Worm (Caenorhabditis elegans) whole organism, late embryonic: ENCODE results near the gene mms-19.

Source experiments
- C08G9.2 ChIP-seq: sonication (generic microtip); optimal IDR thresholded peaks from 2 replicates; lab custom pipeline; 2016; ENCODE audit warnings: mild to moderate bottlenecking, missing genetic modification characterization, moderate library complexity, missing compliant biosample characterization
- K09A11.1 ChIP-seq: sonication (generic microtip); optimal IDR thresholded peaks from 2 replicates; lab custom pipeline; 2017; ENCODE audit warnings: antibody characterized with exemption, mild to moderate bottlenecking, missing genetic modification characterization, missing compliant biosample characterization; ENCODE audit not compliant: insufficient read depth
- T23F11.4 ChIP-seq: fragments of 200-800 bp; sonication (Bioruptor generic); optimal IDR thresholded peaks from 2 replicates; lab custom pipeline; 2018; ENCODE audit warnings: mild to moderate bottlenecking, missing genetic modification characterization, missing compliant biosample characterization
- Y22D7AL.16 ChIP-seq: sonication (generic microtip); optimal IDR thresholded peaks from 2 replicates; lab custom pipeline; 2016; ENCODE audit warnings: missing genetic modification characterization, missing compliant biosample characterization
- ceh-19 ChIP-seq: fragments of 200-800 bp; sonication (Bioruptor generic); optimal IDR thresholded peaks from 2 replicates; lab custom pipeline; 2018; ENCODE audit warnings: mild to moderate bottlenecking, missing genetic modification characterization, missing compliant biosample characterization
- ceh-2 ChIP-seq: sonication (generic microtip); optimal IDR thresholded peaks from 2 replicates; lab custom pipeline; 2016; ENCODE audit warnings: missing genotype, missing genetic modification characterization, missing compliant biosample characterization
- ceh-22 ChIP-seq: sonication (generic microtip); optimal IDR thresholded peaks from 2 replicates; lab custom pipeline; 2017; ENCODE audit warnings: missing biosample characterization, missing genetic modification characterization
- ceh-30 ChIP-seq: fragments of 150-350 bp; optimal IDR thresholded peaks from 2 replicates; lab custom pipeline; 2014; ENCODE audit warnings: missing biosample characterization, missing genetic modification characterization
- ceh-45 ChIP-seq: fragments of 200-800 bp; sonication (Bioruptor generic); IDR thresholded peaks from 2 replicates; pipeline ENCODE4 v1.3.6; 2022; ENCODE audit warnings: missing genetic modification reagents, missing genetic modification characterization, missing compliant biosample characterization
- ceh-6 ChIP-seq: fragments of 200-800 bp; sonication (Bioruptor generic); optimal IDR thresholded peaks from 2 replicates; lab custom pipeline; 2018; ENCODE audit warnings: mild to moderate bottlenecking, missing genetic modification characterization, missing compliant biosample characterization
- che-1 ChIP-seq: sonication (generic microtip); optimal IDR thresholded peaks from 2 replicates; lab custom pipeline; 2016; ENCODE audit warnings: mild to moderate bottlenecking, missing genetic modification characterization, missing compliant biosample characterization
- dmd-4 ChIP-seq: sonication (generic microtip); optimal IDR thresholded peaks from 2 replicates; lab custom pipeline; 2016; ENCODE audit warnings: borderline replicate concordance, missing genetic modification characterization, missing compliant biosample characterization
- ets-4 ChIP-seq: sonication (generic microtip); optimal IDR thresholded peaks from 2 replicates; lab custom pipeline; 2016; ENCODE audit warnings: missing genetic modification characterization, missing compliant biosample characterization
- fax-1 ChIP-seq: sonication (generic microtip); optimal IDR thresholded peaks from 2 replicates; lab custom pipeline; 2016; ENCODE audit warnings: missing genotype, missing genetic modification characterization, missing compliant biosample characterization
- fkh-10 ChIP-seq: fragments of 150-350 bp; optimal IDR thresholded peaks from 2 replicates; lab custom pipeline; 2014; ENCODE audit warnings: missing biosample characterization, missing genetic modification reagents, missing genetic modification characterization
- gmeb-2 ChIP-seq: sonication (generic microtip); optimal IDR thresholded peaks from 2 replicates; lab custom pipeline; 2016; ENCODE audit warnings: missing genetic modification characterization, inconsistent platforms, missing compliant biosample characterization
- hlh-30 ChIP-seq: sonication (generic microtip); optimal IDR thresholded peaks from 2 replicates; lab custom pipeline; 2017; ENCODE audit warnings: antibody characterized with exemption, missing genetic modification characterization, missing compliant biosample characterization; ENCODE audit not compliant: insufficient read depth
- hlh-6 ChIP-seq: sonication (generic microtip); optimal IDR thresholded peaks from 2 replicates; lab custom pipeline; 2016; ENCODE audit warnings: missing genotype, missing genetic modification characterization, missing compliant biosample characterization
- hlh-8 ChIP-seq: sonication (generic microtip); optimal IDR thresholded peaks from 2 replicates; lab custom pipeline; 2016; ENCODE audit warnings: missing genotype, missing genetic modification characterization, missing compliant biosample characterization
- lim-6 ChIP-seq: sonication (generic microtip); optimal IDR thresholded peaks from 2 replicates; lab custom pipeline; 2016; ENCODE audit warnings: missing genetic modification characterization, missing compliant biosample characterization
- madf-2 ChIP-seq: sonication (generic microtip); optimal IDR thresholded peaks from 2 replicates; lab custom pipeline; 2017; ENCODE audit warnings: missing genetic modification characterization, missing compliant biosample characterization
- nfya-1 ChIP-seq: sonication (generic microtip); optimal IDR thresholded peaks from 2 replicates; lab custom pipeline; 2017; ENCODE audit warnings: missing genetic modification characterization, mild to moderate bottlenecking, missing compliant biosample characterization, antibody characterized with exemption, moderate library complexity
- nhr-232 ChIP-seq: sonication (generic microtip); optimal IDR thresholded peaks from 2 replicates; lab custom pipeline; 2016; ENCODE audit warnings: missing genetic modification characterization, missing compliant biosample characterization
- npax-4 ChIP-seq: sonication (generic microtip); optimal IDR thresholded peaks from 2 replicates; lab custom pipeline; 2016; ENCODE audit warnings: missing genetic modification characterization, missing compliant biosample characterization
- odd-2 ChIP-seq: sonication (generic microtip); optimal IDR thresholded peaks from 2 replicates; lab custom pipeline; 2017; ENCODE audit warnings: antibody characterized with exemption, mild to moderate bottlenecking, missing genetic modification characterization, missing compliant biosample characterization
- pag-3 ChIP-seq: sonication (generic microtip); optimal IDR thresholded peaks from 2 replicates; lab custom pipeline; 2016; ENCODE audit warnings: missing compliant biosample characterization, missing genetic modification characterization, borderline replicate concordance
- pax-1 ChIP-seq: fragments of 150-350 bp; optimal IDR thresholded peaks from 2 replicates; lab custom pipeline; 2014; ENCODE audit warnings: missing biosample characterization, missing genetic modification characterization
- pqm-1 ChIP-seq: sonication (generic microtip); optimal IDR thresholded peaks from 2 replicates; lab custom pipeline; 2016; ENCODE audit warnings: missing genetic modification characterization, missing compliant biosample characterization
- pros-1 ChIP-seq: fragments of 150-350 bp; optimal IDR thresholded peaks from 2 replicates; lab custom pipeline; 2014; ENCODE audit warnings: missing biosample characterization, missing genetic modification reagents, missing genetic modification characterization
- ref-2 ChIP-seq: sonication (generic microtip); optimal IDR thresholded peaks from 2 replicates; lab custom pipeline; 2016; ENCODE audit warnings: missing genetic modification characterization, missing compliant biosample characterization
- sox-2 ChIP-seq: fragments of 200-800 bp; sonication (Bioruptor generic); IDR thresholded peaks from 2 replicates; pipeline ENCODE4 v1.3.6; 2022; ENCODE audit warnings: missing genetic modification reagents, missing genetic modification characterization, missing compliant biosample characterization
- syd-9 ChIP-seq: sonication (generic microtip); optimal IDR thresholded peaks from 2 replicates; lab custom pipeline; 2016; ENCODE audit warnings: mild to moderate bottlenecking, missing genetic modification characterization, moderate library complexity, missing compliant biosample characterization
- ttx-3 ChIP-seq: sonication (generic microtip); optimal IDR thresholded peaks from 2 replicates; lab custom pipeline; 2016; ENCODE audit warnings: missing genetic modification reagents, missing genetic modification characterization, missing compliant biosample characterization
- unc-3 ChIP-seq, 2 experiments: fragments of 200-800 bp in 1 of 2; sonication (Bioruptor generic) in 1 of 2; sonication (generic microtip) in 1 of 2; conservative IDR thresholded peaks in 1 of 2; optimal IDR thresholded peaks in 1 of 2; 2 replicates each; pipeline versions ENCODE4 v1.3.6 to Lab custom; 2016 to 2022; ENCODE audit warnings: missing compliant biosample characterization in 2 of 2, missing genetic modification characterization in 2 of 2, missing genetic modification reagents in 1 of 2
- zip-5 ChIP-seq: sonication (generic microtip); optimal IDR thresholded peaks from 2 replicates; lab custom pipeline; 2016; ENCODE audit warnings: missing genetic modification characterization, missing compliant biosample characterization

The mms-19 gene

DNA sequence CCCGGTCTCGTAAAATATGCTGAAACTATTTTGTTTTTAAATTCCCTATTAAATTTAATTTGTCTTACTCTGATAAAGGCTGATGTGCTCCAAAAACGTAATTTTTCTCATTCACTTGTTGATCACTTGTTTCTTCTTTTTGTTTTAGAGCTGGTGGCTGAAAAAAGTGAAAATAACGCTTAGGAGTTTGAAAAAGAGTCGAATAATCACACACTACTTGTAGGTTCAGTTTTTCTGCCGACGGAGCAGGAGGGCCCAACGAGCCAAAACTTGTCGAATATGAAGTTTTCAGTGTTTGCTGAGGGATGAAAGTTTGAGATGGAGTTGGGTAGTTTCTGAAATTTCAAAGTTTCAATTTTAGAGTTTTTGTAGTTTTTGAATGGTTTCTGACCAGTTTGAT is 27.0 kb upstream of the mms-19 start:
- TF ChIP-seq pros-1 = no peak
- no peak for TF ChIP-seq ceh-30
- no peak for TF ChIP-seq T23F11.4 (GFP tag; lab: Kevin White, UChicago)
- no peak for TF ChIP-seq npax-4
- no peak for TF ChIP-seq ceh-22 (tag; lab: Kevin White, UChicago)
- TF ChIP-seq fkh-10 = no peak
- no peak for TF ChIP-seq hlh-30
- TF ChIP-seq zip-5 (tag; lab: Kevin White, UChicago) = no peak
- no peak for TF ChIP-seq syd-9 (tag; lab: Kevin White, UChicago)
- no peak for TF ChIP-seq che-1 (tag; lab: Kevin White, UChicago)
- no peak for TF ChIP-seq odd-2 (tag; lab: Kevin White, UChicago)
- TF ChIP-seq ceh-45 (GFP tag; lab: Robert Waterston, UW) = no peak

DNA sequence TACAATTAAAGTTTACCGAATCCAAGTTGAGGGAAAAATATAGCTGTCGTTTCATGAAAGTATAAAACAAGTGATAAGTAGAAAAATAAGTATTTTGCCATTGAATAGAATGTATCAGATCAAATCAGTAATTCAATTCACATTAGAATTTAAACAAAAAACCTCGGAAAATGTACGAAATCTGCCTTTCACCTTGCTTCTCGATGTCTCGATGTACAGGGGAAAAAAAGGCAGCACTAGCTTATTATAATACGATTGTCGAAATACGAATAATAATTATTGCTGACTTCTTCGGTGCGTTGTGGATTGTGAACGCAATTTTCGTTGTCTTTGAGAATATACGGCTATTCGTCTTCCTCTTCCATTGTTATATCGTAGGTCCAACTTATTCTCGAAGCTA is 25.4 kb upstream of the mms-19 start, which contains the start of gene grl-18:
Gene grl-18, minus strand, starts transcription at position 101 of the 400 bp plus-strand sequence.
- no peak for TF ChIP-seq gmeb-2
- TF ChIP-seq hlh-6 (tag; lab: Kevin White, UChicago) = no peak
- TF ChIP-seq lim-6 (tag; lab: Kevin White, UChicago) = no peak

DNA sequence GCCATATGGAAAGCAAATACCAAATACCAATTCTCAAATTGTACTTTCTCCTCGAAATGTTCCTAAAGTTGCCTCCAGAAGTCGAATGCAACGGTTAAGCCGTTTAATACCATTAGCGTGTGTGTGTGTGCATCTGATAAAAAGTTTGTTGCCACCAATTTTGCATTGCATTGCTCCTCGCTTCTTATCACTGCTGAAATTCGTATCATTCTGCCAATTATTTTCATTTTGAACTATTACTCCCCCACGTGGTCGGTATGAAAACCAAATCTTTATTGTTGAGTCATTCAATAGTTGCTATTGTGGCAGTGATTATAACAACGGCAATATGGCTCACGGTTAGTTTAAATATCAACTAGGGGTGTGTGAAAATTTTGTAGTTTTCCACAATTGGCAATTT is 23.9 kb upstream of the mms-19 start, which contains the start of gene T05C3.6:
Gene T05C3.6, plus strand, starts transcription at position 241 of the 400 bp plus-strand sequence.
- TF ChIP-seq pqm-1 (tag; lab: Kevin White, UChicago) = no peak
- TF ChIP-seq nfya-1 (tag; lab: Kevin White, UChicago) = no peak
- TF ChIP-seq ref-2 = no peak
- no peak for TF ChIP-seq ets-4 (tag; lab: Kevin White, UChicago)
- no peak for TF ChIP-seq Y22D7AL.16 (tag; lab: Kevin White, UChicago)
- TF ChIP-seq ceh-19 (GFP tag; lab: Kevin White, UChicago) = no peak
- no peak for TF ChIP-seq gmeb-2
- no peak for TF ChIP-seq zip-5 (tag; lab: Kevin White, UChicago)
- TF ChIP-seq pag-3 (tag; lab: Kevin White, UChicago) = no peak
- no peak for TF ChIP-seq sox-2

DNA sequence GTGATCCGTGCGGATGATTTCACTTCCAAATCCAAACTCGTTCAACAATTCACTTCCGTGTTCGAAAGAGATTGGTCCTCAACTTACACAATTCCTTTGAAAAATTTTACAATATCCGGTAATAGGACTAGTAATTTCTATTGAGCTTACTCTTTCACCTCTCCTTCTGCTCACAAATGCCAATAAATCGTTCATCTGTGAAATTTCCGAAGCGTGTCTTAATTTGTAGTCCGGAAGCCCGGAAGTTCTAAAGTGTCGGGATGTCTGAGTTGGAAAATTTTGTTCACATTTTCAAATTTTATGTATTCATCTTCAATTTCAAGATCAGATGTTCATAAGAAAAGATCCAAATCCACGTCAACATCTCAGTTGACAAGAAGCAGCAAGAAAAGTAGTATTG is 20.7 kb upstream of the mms-19 start, which contains the start of gene T05C3.2:
Gene T05C3.2, plus strand, starts transcription at position 301 of the 400 bp plus-strand sequence.
- TF ChIP-seq T23F11.4 (GFP tag; lab: Kevin White, UChicago) = no peak
- TF ChIP-seq pros-1 = no peak
- no peak for TF ChIP-seq fkh-10
- TF ChIP-seq ceh-30 = no peak
- no peak for TF ChIP-seq fax-1 (tag; lab: Kevin White, UChicago)
- TF ChIP-seq ttx-3 (tag; lab: Kevin White, UChicago) = no peak
- TF ChIP-seq C08G9.2 (tag; lab: Kevin White, UChicago) = no peak

DNA sequence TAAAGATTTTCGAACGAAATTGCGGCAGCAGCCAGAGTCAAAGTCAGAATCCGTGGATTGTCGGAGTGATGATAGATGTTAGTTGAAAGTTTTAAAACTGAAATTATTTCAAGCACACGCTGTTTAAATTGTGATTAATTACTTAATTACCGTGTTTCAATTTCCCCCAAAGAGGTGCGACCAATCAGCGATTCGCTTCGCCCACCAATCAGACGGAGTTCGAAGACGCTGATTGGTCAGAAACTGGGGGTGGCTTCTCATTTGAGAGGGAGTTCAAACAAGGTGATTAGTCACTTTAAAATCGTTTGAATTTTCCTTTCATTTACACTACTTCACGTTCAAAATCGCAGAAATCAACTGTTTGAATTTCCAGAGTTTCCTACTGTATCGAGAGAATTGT is 14.7 kb upstream of the mms-19 start:
- TF ChIP-seq hlh-30 (no peak), pax-1 (no peak), dmd-4 (tag; lab: Kevin White, UChicago) (no peak), nfya-1 (tag; lab: Kevin White, UChicago) (peak; percentile 66), T23F11.4 (GFP tag; lab: Kevin White, UChicago) (no peak), unc-3 (GFP tag; conservative IDR thresholded peaks at IDR 0.05; lab: Robert Waterston, UW) (no peak), unc-3 (tag; optimal IDR thresholded peaks at IDR 0.05; lab: Kevin White, UChicago) (no peak)

DNA sequence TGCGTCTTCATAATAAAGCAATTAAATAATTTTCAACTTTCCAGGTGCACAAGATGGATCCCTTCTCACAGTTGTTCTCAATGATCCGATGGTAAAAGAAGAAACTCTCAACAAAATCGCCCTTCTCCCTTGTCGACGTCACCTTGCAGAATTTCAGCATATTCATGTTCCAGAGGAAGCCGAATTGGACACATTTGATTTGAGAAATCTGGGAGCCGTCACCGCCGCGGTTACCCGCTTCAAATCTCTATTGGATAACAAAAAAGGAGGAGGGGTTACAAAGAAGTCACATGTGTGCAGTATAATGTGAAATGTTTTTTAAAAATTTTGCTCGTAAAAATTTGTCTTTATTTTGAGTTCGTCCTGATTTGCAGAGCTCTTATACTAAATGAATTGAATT is 11.4 kb upstream of the mms-19 start:
- TF ChIP-seq nfya-1 (tag; lab: Kevin White, UChicago) (no peak), pqm-1 (tag; lab: Kevin White, UChicago) (no peak), hlh-6 (tag; lab: Kevin White, UChicago) (no peak), ceh-22 (tag; lab: Kevin White, UChicago) (no peak), ceh-2 (tag; lab: Kevin White, UChicago) (no peak), npax-4 (no peak), ceh-6 (GFP tag; lab: Kevin White, UChicago) (no peak), nhr-232 (tag; lab: Kevin White, UChicago) (no peak), K09A11.1 (no peak), pros-1 (no peak), ref-2 (no peak), hlh-8 (no peak), madf-2 (tag; lab: Kevin White, UChicago) (no peak), ceh-45 (GFP tag; lab: Robert Waterston, UW) (no peak), ceh-19 (GFP tag; lab: Kevin White, UChicago) (no peak)
